Worm (Caenorhabditis elegans) whole organism, late embryonic: ENCODE measurements around the gene EEED8.4.

Experiments
- ceh-14 ChIP-seq: sonication (generic microtip); optimal IDR thresholded peaks from 2 replicates; lab custom pipeline; 2016; ENCODE audit warnings: missing genotype, missing genetic modification characterization, missing compliant biosample characterization
- ceh-24 ChIP-seq: sonication (generic microtip); optimal IDR thresholded peaks from 2 replicates; lab custom pipeline; 2016; ENCODE audit warnings: mild to moderate bottlenecking, missing genetic modification characterization, missing compliant biosample characterization
- ceh-45 ChIP-seq: fragments of 200-800 bp; sonication (Bioruptor generic); IDR thresholded peaks from 2 replicates; pipeline ENCODE4 v1.3.6; 2022; ENCODE audit warnings: missing genetic modification reagents, missing genetic modification characterization, missing compliant biosample characterization
- dve-1 ChIP-seq: sonication (generic microtip); optimal IDR thresholded peaks from 2 replicates; lab custom pipeline; 2017; ENCODE audit warnings: antibody characterized with exemption, mild to moderate bottlenecking, missing genetic modification characterization, missing compliant biosample characterization
- elt-2 ChIP-seq: sonication (generic microtip); optimal IDR thresholded peaks from 2 replicates; lab custom pipeline; 2016; ENCODE audit warnings: missing genetic modification reagents, missing genetic modification characterization, missing compliant biosample characterization
- tbx-2 ChIP-seq: sonication (generic microtip); optimal IDR thresholded peaks from 2 replicates; lab custom pipeline; 2016; ENCODE audit warnings: missing genetic modification characterization, missing compliant biosample characterization

EEED8.4 gene

ce11 chrII:5458683-5459410 is 49.7 kb downstream of the EEED8.4 start:
- TF ChIP-seq dve-1 (tag; lab: Kevin White, UChicago) (no peak), ceh-24 (tag; lab: Kevin White, UChicago) (no peak)

ce11 chrII:5459534-5459933 is 50.4 kb downstream of the EEED8.4 start:
- TF ChIP-seq ceh-45 (GFP tag; lab: Robert Waterston, UW) (no peak), tbx-2 (tag; lab: Kevin White, UChicago) (no peak), elt-2 (tag; lab: Kevin White, UChicago) (peak; percentile 42), ceh-14 (tag; lab: Kevin White, UChicago) (no peak)
